Fruit fly (Drosophila melanogaster): ENCODE measurements around the gene CG12496.

CG12496 gene

dm6 chrX:2359845-2360244 lies 50.9 kb downstream of the CG12496 start (continued):
- TF ChIP-seq ewg (GFP tag; optimal IDR thresholded peaks at IDR 0.05) (no peak), dmrt99B (tag; optimal IDR thresholded peaks at IDR 0.05) (peak; percentile 42), rib (GFP tag; IDR thresholded peaks at IDR 0.05) (no peak), CG13424 (tag; optimal IDR thresholded peaks at IDR 0.05) (no peak), CG14710 (tag; optimal IDR thresholded peaks at IDR 0.05) (no peak), CG42726 (GFP tag; IDR thresholded peaks at IDR 0.05; ENCODE audit: partially characterized antibody) (no peak), jing (GFP tag; optimal IDR thresholded peaks at IDR 0.05) (no peak), CG10274 (GFP tag; optimal IDR thresholded peaks at IDR 0.05) (no peak), Hey (tag; optimal IDR thresholded peaks at IDR 0.05) (no peak), CG1024 (GFP tag; IDR thresholded peaks at IDR 0.05) (0 out of 2 replicates have a peak, but pooled peaks have one; percentile 23), ems (GFP tag; optimal IDR thresholded peaks at IDR 0.05) (no peak), CG16813 (GFP tag; IDR thresholded peaks at IDR 0.05; ENCODE audit: partially characterized antibody) (no peak), CG14441 (GFP tag; IDR thresholded peaks at IDR 0.05) (0 out of 2 replicates have a peak, but pooled peaks have one; percentile 25), nmo (GFP tag; optimal IDR thresholded peaks at IDR 0.05) (peak; percentile 4), bbx (GFP tag; IDR thresholded peaks at IDR 0.05; ENCODE audit: partially characterized antibody) (no peak), hb (GFP tag; IDR thresholded peaks at IDR 0.05; ENCODE audit: partially characterized antibody) (no peak), nom (GFP tag; optimal IDR thresholded peaks at IDR 0.05) (peak; percentile 88), Abd-B (GFP tag; optimal IDR thresholded peaks at IDR 0.05) (no peak), en (GFP tag; optimal IDR thresholded peaks at IDR 0.05) (no peak), CG7928 (GFP tag; optimal IDR thresholded peaks at IDR 0.05) (no peak), Hr39 (optimal IDR thresholded peaks at IDR 0.05) (no peak), CG17912 (GFP tag; optimal IDR thresholded peaks at IDR 0.05) (no peak), CG10565 (GFP tag; optimal IDR thresholded peaks at IDR 0.05) (no peak), CG11695 (GFP tag; IDR thresholded peaks at IDR 0.05) (no peak), CG8478 (optimal IDR thresholded peaks at IDR 0.05) (no peak), chinmo (GFP tag; IDR thresholded peaks at IDR 0.05; ENCODE audit: partially characterized antibody) (no peak), Vsx1 (GFP tag; optimal IDR thresholded peaks at IDR 0.05) (no peak), Stat92E (GFP tag; optimal IDR thresholded peaks at IDR 0.05) (no peak), CG13624 (GFP tag; optimal IDR thresholded peaks at IDR 0.05) (no peak), Neu2 (GFP tag; optimal IDR thresholded peaks at IDR 0.05; ENCODE audit: borderline replicate concordance) (no peak), CG13894 (tag; optimal IDR thresholded peaks at IDR 0.05) (no peak), sisA (GFP tag; IDR thresholded peaks at IDR 0.05) (peak; percentile 62), CG3847 (GFP tag; IDR thresholded peaks at IDR 0.05) (no peak), Usf (GFP tag; optimal IDR thresholded peaks at IDR 0.05) (no peak), CG6654 (GFP tag; optimal IDR thresholded peaks at IDR 0.05) (no peak), CG3838 (GFP tag; optimal IDR thresholded peaks at IDR 0.05) (no peak), CG2202 (tag; optimal IDR thresholded peaks at IDR 0.05) (no peak), Dad (GFP tag; optimal IDR thresholded peaks at IDR 0.05) (no peak), CG17802 (tag; optimal IDR thresholded peaks at IDR 0.05) (no peak), chm (GFP tag; IDR thresholded peaks at IDR 0.05) (no peak), Deaf1 (tag; optimal IDR thresholded peaks at IDR 0.05) (no peak), CG14014 (GFP tag; IDR thresholded peaks at IDR 0.05) (0 out of 2 replicates have a peak, but pooled peaks have one; percentile 40), CG17612 (GFP tag; IDR thresholded peaks at IDR 0.05) (no peak), repo (GFP tag; optimal IDR thresholded peaks at IDR 0.05) (no peak), Dip3 (GFP tag; optimal IDR thresholded peaks at IDR 0.05) (no peak), sr (GFP tag; IDR thresholded peaks at IDR 0.05) (no peak; the same call in 2 of the 3 replicates), pnt (GFP tag; optimal IDR thresholded peaks at IDR 0.05) (no peak), gce (GFP tag; IDR thresholded peaks at IDR 0.05) (no peak), Ets97D (GFP tag; optimal IDR thresholded peaks at IDR 0.05) (no peak), sim (GFP tag; IDR thresholded peaks at IDR 0.05) (no peak), lbe (GFP tag; optimal IDR thresholded peaks at IDR 0.05) (peak; percentile 66)

All from whole organism, embryonic.